Worm (Caenorhabditis elegans) whole organism, L2 larva: ENCODE results near the gene clc-6.

ENCODE experiments used
- C34F6.9 ChIP-seq: fragments of 150-350 bp; optimal IDR thresholded peaks from 2 replicates; lab custom pipeline; 2014; ENCODE audit warnings: missing biosample characterization, missing genetic modification characterization
- F13H6.1 ChIP-seq: sonication (generic microtip); optimal IDR thresholded peaks from 2 replicates; lab custom pipeline; 2016; ENCODE audit warnings: missing genetic modification characterization, missing compliant biosample characterization
- R02D3.7 ChIP-seq: fragments of 150-350 bp; optimal IDR thresholded peaks from 2 replicates; lab custom pipeline; 2014; ENCODE audit warnings: missing biosample characterization, missing genetic modification characterization
- Y55F3AM.14 ChIP-seq: fragments of 200-800 bp; sonication (Bioruptor generic); optimal IDR thresholded peaks from 2 replicates; lab custom pipeline; 2018; ENCODE audit warnings: mild to moderate bottlenecking, missing genetic modification characterization, missing compliant biosample characterization
- ZK546.5 ChIP-seq: sonication (generic microtip); optimal IDR thresholded peaks from 2 replicates; lab custom pipeline; 2017; ENCODE audit warnings: missing biosample characterization, missing genetic modification characterization
- ama-1 ChIP-seq: fragments of 150-350 bp; optimal IDR thresholded peaks from 2 replicates; lab custom pipeline; 2018; ENCODE audit warnings: inconsistent platforms
- blmp-1 ChIP-seq: sonication (generic microtip); optimal IDR thresholded peaks from 2 replicates; lab custom pipeline; 2017; ENCODE audit warnings: missing genetic modification characterization, mild to moderate bottlenecking, missing compliant biosample characterization, antibody characterized with exemption, moderate library complexity; ENCODE audit not compliant: insufficient read depth
- ceh-16 ChIP-seq: fragments of 150-350 bp; optimal IDR thresholded peaks from 2 replicates; lab custom pipeline; 2014; ENCODE audit warnings: missing biosample characterization, missing genetic modification characterization
- ceh-82 ChIP-seq: fragments of 150-350 bp; optimal IDR thresholded peaks from 2 replicates; lab custom pipeline; 2014; ENCODE audit warnings: missing biosample characterization, missing genetic modification characterization
- crh-2 ChIP-seq: sonication (generic microtip); optimal IDR thresholded peaks from 2 replicates; lab custom pipeline; 2017; ENCODE audit warnings: missing biosample characterization, missing genetic modification characterization
- dmd-4 ChIP-seq: sonication (generic microtip); optimal IDR thresholded peaks from 2 replicates; lab custom pipeline; 2017; ENCODE audit warnings: missing biosample characterization, missing genetic modification characterization
- egl-27 ChIP-seq: sonication (generic microtip); optimal IDR thresholded peaks from 3 replicates; lab custom pipeline; 2017; ENCODE audit warnings: missing biosample characterization, missing genetic modification reagents, missing genetic modification characterization
- elt-1 ChIP-seq: fragments of 150-350 bp; optimal IDR thresholded peaks from 2 replicates; lab custom pipeline; 2014; ENCODE audit warnings: missing biosample characterization, missing genetic modification characterization
- fos-1 ChIP-seq: fragments of 150-350 bp; optimal IDR thresholded peaks from 2 replicates; lab custom pipeline; 2014; ENCODE audit warnings: missing biosample characterization, missing genetic modification characterization
- gmeb-1 ChIP-seq: fragments of 150-350 bp; optimal IDR thresholded peaks from 2 replicates; lab custom pipeline; 2014; ENCODE audit warnings: missing biosample characterization, missing genetic modification characterization
- lin-11 ChIP-seq: fragments of 150-350 bp; sonication (generic microtip); optimal IDR thresholded peaks from 2 replicates; lab custom pipeline; 2014; ENCODE audit warnings: missing biosample characterization, missing genetic modification characterization, inconsistent platforms, mixed read lengths
- lsy-2 ChIP-seq, 2 experiments: fragments of 150-350 bp in 1 of 2; sonication (generic microtip) in 1 of 2; optimal IDR thresholded peaks; 2 replicates each; lab custom pipeline; 2014 to 2017; ENCODE audit warnings: missing biosample characterization in 2 of 2, missing genetic modification characterization in 2 of 2
- mab-5 ChIP-seq: fragments of 150-350 bp; optimal IDR thresholded peaks from 2 replicates; lab custom pipeline; 2014; ENCODE audit warnings: missing biosample characterization, missing genetic modification characterization
- mdl-1 ChIP-seq, 2 experiments: fragments of 150-350 bp in 1 of 2; sonication (generic microtip) in 1 of 2; optimal IDR thresholded peaks; 2 replicates each; lab custom pipeline; 2017; ENCODE audit warnings: missing biosample characterization in 2 of 2, missing genetic modification characterization in 2 of 2
- nhr-10 ChIP-seq: sonication (generic microtip); optimal IDR thresholded peaks from 2 replicates; lab custom pipeline; 2017; ENCODE audit warnings: missing biosample characterization, missing genetic modification characterization
- nhr-11 ChIP-seq: fragments of 150-350 bp; optimal IDR thresholded peaks from 2 replicates; lab custom pipeline; 2014; ENCODE audit warnings: missing biosample characterization, missing genetic modification characterization
- nhr-12 ChIP-seq: fragments of 150-350 bp; optimal IDR thresholded peaks from 2 replicates; lab custom pipeline; 2014; ENCODE audit warnings: missing biosample characterization, missing genetic modification characterization
- nhr-21 ChIP-seq: fragments of 150-350 bp; optimal IDR thresholded peaks from 2 replicates; lab custom pipeline; 2014; ENCODE audit warnings: missing biosample characterization, missing genetic modification characterization
- nhr-23 ChIP-seq: fragments of 150-350 bp; optimal IDR thresholded peaks from 2 replicates; lab custom pipeline; 2014; ENCODE audit warnings: missing biosample characterization, missing genetic modification reagents, missing genetic modification characterization
- nhr-237 ChIP-seq: fragments of 150-350 bp; optimal IDR thresholded peaks from 2 replicates; lab custom pipeline; 2014; ENCODE audit warnings: missing biosample characterization, missing genetic modification characterization
- nhr-25 ChIP-seq: fragments of 150-350 bp; sonication (generic microtip); optimal IDR thresholded peaks from 3 replicates; lab custom pipeline; 2014; ENCODE audit warnings: missing biosample characterization, missing genetic modification characterization
- nhr-6 ChIP-seq: fragments of 150-350 bp; optimal IDR thresholded peaks from 2 replicates; lab custom pipeline; 2014; ENCODE audit warnings: missing biosample characterization, missing genetic modification characterization
- nhr-77 ChIP-seq: fragments of 150-350 bp; optimal IDR thresholded peaks from 2 replicates; lab custom pipeline; 2014; ENCODE audit warnings: missing biosample characterization, missing genetic modification characterization
- peb-1 ChIP-seq: fragments of 150-350 bp; optimal IDR thresholded peaks from 2 replicates; lab custom pipeline; 2014; ENCODE audit warnings: missing biosample characterization, missing genetic modification characterization
- sem-4 ChIP-seq: fragments of 150-350 bp; optimal IDR thresholded peaks from 2 replicates; lab custom pipeline; 2014; ENCODE audit warnings: missing biosample characterization, missing genetic modification reagents, missing genetic modification characterization
- skn-1 ChIP-seq: sonication (generic microtip); optimal IDR thresholded peaks from 2 replicates; lab custom pipeline; 2017; ENCODE audit warnings: missing biosample characterization, missing genetic modification characterization
- sma-3 ChIP-seq: sonication (generic microtip); optimal IDR thresholded peaks from 2 replicates; lab custom pipeline; 2016; ENCODE audit warnings: missing genetic modification reagents, missing genetic modification characterization, missing compliant biosample characterization
- snpc-4 ChIP-seq: fragments of 150-350 bp; optimal IDR thresholded peaks from 2 replicates; lab custom pipeline; 2014; ENCODE audit warnings: missing biosample characterization, missing genetic modification characterization
- unc-39 ChIP-seq: fragments of 150-350 bp; optimal IDR thresholded peaks from 2 replicates; lab custom pipeline; 2014; ENCODE audit warnings: missing biosample characterization, missing genetic modification characterization
- unc-55 ChIP-seq: fragments of 150-350 bp; sonication (generic microtip); optimal IDR thresholded peaks from 3 replicates; lab custom pipeline; 2014; ENCODE audit warnings: missing biosample characterization, missing genetic modification reagents, missing genetic modification characterization
- unc-62 ChIP-seq: fragments of 150-350 bp; optimal IDR thresholded peaks from 2 replicates; lab custom pipeline; 2014; ENCODE audit warnings: missing biosample characterization, missing genetic modification reagents, missing genetic modification characterization
- ztf-1 ChIP-seq: fragments of 200-800 bp; sonication (Bioruptor generic); conservative IDR thresholded peaks from 2 replicates; pipeline ENCODE4 v1.3.6; 2022; ENCODE audit warnings: missing genetic modification characterization, missing compliant biosample characterization
- ztf-11 ChIP-seq: sonication (generic microtip); optimal IDR thresholded peaks from 2 replicates; lab custom pipeline; 2017; ENCODE audit warnings: missing biosample characterization, missing genetic modification characterization
- ztf-4 ChIP-seq: fragments of 150-350 bp; optimal IDR thresholded peaks from 2 replicates; lab custom pipeline; 2014; ENCODE audit warnings: missing biosample characterization, missing genetic modification characterization

Gene clc-6

ce11 chrV:11206467-11206866 lies 10.5 kb upstream of the clc-6 start:
- no peak for TF ChIP-seq elt-1 (tag; lab: Kevin White, UChicago)
- TF ChIP-seq gmeb-1 (tag; lab: Kevin White, UChicago), result no peak
- no peak for TF ChIP-seq nhr-11 (tag; lab: Kevin White, UChicago)
- no peak for TF ChIP-seq nhr-12
- TF ChIP-seq C34F6.9 (tag; lab: Kevin White, UChicago), result no peak
- TF ChIP-seq snpc-4 (tag; lab: Kevin White, UChicago), result no peak
- TF ChIP-seq unc-39 (tag; lab: Kevin White, UChicago), result no peak
- no peak for TF ChIP-seq unc-55 (GFP tag; lab: Kevin White, UChicago)
- no peak for TF ChIP-seq unc-62 (GFP tag; lab: Kevin White, UChicago)
- no peak for TF ChIP-seq sma-3 (GFP tag; lab: Kevin White, UChicago)
- TF ChIP-seq Y55F3AM.14 (GFP tag; lab: Kevin White, UChicago), result no peak
- no peak for TF ChIP-seq ceh-16
- TF ChIP-seq mdl-1 (tag; optimal IDR thresholded peaks at IDR 0.05; lab: Kevin White, UChicago), result no peak
- TF ChIP-seq ztf-4 (tag; lab: Kevin White, UChicago), result no peak
- no peak for TF ChIP-seq ztf-11 (tag; lab: Kevin White, UChicago)
- no peak for TF ChIP-seq nhr-21
- TF ChIP-seq R02D3.7 (tag; lab: Kevin White, UChicago), result no peak
- TF ChIP-seq nhr-23 (tag; lab: Kevin White, UChicago), result no peak
- TF ChIP-seq, all 48 proteins: peak for 0

ce11 chrV:11204452-11204851 lies 8.4 kb upstream of the clc-6 start:
- TF ChIP-seq mdl-1 (tag; optimal IDR thresholded peaks at IDR 0.05; lab: Kevin White, UChicago) (no peak), ama-1 (lab: Kevin White, UChicago) (no peak), nhr-23 (tag; lab: Kevin White, UChicago) (no peak), lsy-2 (tag; optimal IDR thresholded peaks at IDR 0.05; lab: Kevin White, UChicago) (no peak), R02D3.7 (tag; lab: Kevin White, UChicago) (no peak), nhr-21 (no peak), unc-62 (GFP tag; lab: Kevin White, UChicago) (no peak), ztf-4 (tag; lab: Kevin White, UChicago) (no peak), elt-1 (tag; lab: Kevin White, UChicago) (no peak), ceh-82 (tag; lab: Kevin White, UChicago) (no peak), egl-27 (tag; lab: Kevin White, UChicago) (no peak)

- TF ChIP-seq ceh-16 (no peak), fos-1 (peak; percentile 47), C34F6.9 (tag; lab: Kevin White, UChicago) (no peak), ztf-1 (GFP tag; lab: Robert Waterston, UW) (no peak), gmeb-1 (tag; lab: Kevin White, UChicago) (no peak), nhr-25 (no peak), egl-27 (tag; lab: Kevin White, UChicago) (no peak), nhr-10 (no peak), lin-11 (tag; lab: Kevin White, UChicago) (peak; percentile 5), ZK546.5 (no peak), mab-5 (tag; lab: Kevin White, UChicago) (no peak), nhr-237 (tag; lab: Kevin White, UChicago) (no peak), peb-1 (no peak), mdl-1 (tag; optimal IDR thresholded peaks at IDR 0.05; lab: Kevin White, UChicago) (no peak), ama-1 (lab: Kevin White, UChicago) (no peak), snpc-4 (tag; lab: Kevin White, UChicago) (no peak), nhr-77 (tag; lab: Kevin White, UChicago) (no peak)
Observed at ce11 chrV:11201826-11202565, 6.0 kb upstream of the clc-6 start, which contains the start of gene K10D6.4. TSS of gene K10D6.4 (plus strand) at chrV:11201925.

ce11 chrV:11200316-11200715 lies 4.3 kb upstream of the clc-6 start, which contains the start of gene K10D6.3:
TSS of gene K10D6.3 (plus strand) at chrV:11200616.
- TF ChIP-seq nhr-77 (tag; lab: Kevin White, UChicago) (no peak), nhr-25 (no peak), skn-1 (tag; lab: Kevin White, UChicago) (no peak), blmp-1 (no peak), fos-1 (no peak), unc-62 (GFP tag; lab: Kevin White, UChicago) (no peak), crh-2 (tag; lab: Kevin White, UChicago) (no peak), F13H6.1 (tag; lab: Kevin White, UChicago) (no peak), peb-1 (no peak), sem-4 (tag; lab: Kevin White, UChicago) (no peak), nhr-6 (tag; lab: Kevin White, UChicago) (no peak), R02D3.7 (tag; lab: Kevin White, UChicago) (no peak), dmd-4 (no peak), elt-1 (tag; lab: Kevin White, UChicago) (no peak), lin-11 (tag; lab: Kevin White, UChicago) (no peak), mdl-1 (tag; optimal IDR thresholded peaks at IDR 0.05; lab: Kevin White, UChicago) (no peak)
- TF ChIP-seq, all 48 proteins: peak for 0
